Worm (Caenorhabditis elegans): ENCODE results near the gene fbxa-42.

DNA sequence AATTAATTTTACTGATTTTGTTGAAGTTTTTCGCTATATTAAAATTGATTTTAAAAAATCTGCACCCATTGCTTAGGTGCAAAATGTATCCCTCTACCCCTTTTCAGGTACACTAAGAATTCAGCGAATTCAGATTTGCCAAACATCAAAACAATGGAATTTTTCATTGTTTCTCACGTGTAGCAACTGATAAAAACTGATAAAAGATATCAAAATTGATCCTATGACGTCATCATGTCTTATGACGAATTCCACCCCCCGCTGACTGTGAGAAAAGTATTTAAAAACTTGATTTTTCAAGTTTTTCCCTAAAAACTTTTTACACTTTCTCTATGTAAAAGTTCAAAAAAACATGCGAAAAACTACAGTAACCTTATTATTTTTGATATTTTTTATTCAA lies 19.3 kb upstream of the fbxa-42 start, which contains the start of gene Y54F10BM.22:
- no peak for TF ChIP-seq R02D3.7 (tag; optimal IDR thresholded peaks at IDR 0.05)
- TF ChIP-seq unc-62 (GFP tag; optimal IDR thresholded peaks at IDR 0.05 in 1 of 2), result no peak
- no peak for TF ChIP-seq unc-62 (tag; optimal IDR thresholded peaks at IDR 0.05)
- no peak for TF ChIP-seq egl-27 (tag; optimal IDR thresholded peaks at IDR 0.05)
- no peak for TF ChIP-seq ceh-44 (GFP tag; IDR thresholded peaks at IDR 0.05)
- TF ChIP-seq lin-39 (tag; optimal IDR thresholded peaks at IDR 0.05), result no peak
- no peak for TF ChIP-seq set-16 (GFP tag; IDR thresholded peaks at IDR 0.05)
- TF ChIP-seq ctbp-1 (GFP tag; IDR thresholded peaks at IDR 0.05), result no peak
- no peak for TF ChIP-seq nhr-77 (tag; optimal IDR thresholded peaks at IDR 0.05)
- TF ChIP-seq pha-4 (GFP tag; IDR thresholded peaks at IDR 0.05), result no peak
- TF ChIP-seq pha-4 (tag; optimal IDR thresholded peaks at IDR 0.05), result no peak
- no peak for TF ChIP-seq pqm-1 (tag; optimal IDR thresholded peaks at IDR 0.05)
- TF ChIP-seq unc-130 (GFP tag; optimal IDR thresholded peaks at IDR 0.05), result no peak
- no peak for TF ChIP-seq mdl-1 (tag; optimal IDR thresholded peaks at IDR 0.05)
- TF ChIP-seq lin-13 (GFP tag; optimal IDR thresholded peaks at IDR 0.05), result no peak
